Worm (Caenorhabditis elegans): ENCODE results near the gene srh-147.

- TF ChIP-seq flt-1 (GFP tag; IDR thresholded peaks at IDR 0.05) (no peak), T22C8.4 (GFP tag; IDR thresholded peaks at IDR 0.05) (no peak), cog-1 (tag; optimal IDR thresholded peaks at IDR 0.05) (no peak)
Observed at ce11 chrV:15899696-15900095, 49.6 kb upstream of the srh-147 start, which contains the start of gene T06C12.14.
